Worm (Caenorhabditis elegans): Measurements from ENCODE around the gene C18G1.7.
A peak's percentile ranks its signal among the peaks of the same experiment; 100 is the strongest.

C18G1.7 gene

DNA sequence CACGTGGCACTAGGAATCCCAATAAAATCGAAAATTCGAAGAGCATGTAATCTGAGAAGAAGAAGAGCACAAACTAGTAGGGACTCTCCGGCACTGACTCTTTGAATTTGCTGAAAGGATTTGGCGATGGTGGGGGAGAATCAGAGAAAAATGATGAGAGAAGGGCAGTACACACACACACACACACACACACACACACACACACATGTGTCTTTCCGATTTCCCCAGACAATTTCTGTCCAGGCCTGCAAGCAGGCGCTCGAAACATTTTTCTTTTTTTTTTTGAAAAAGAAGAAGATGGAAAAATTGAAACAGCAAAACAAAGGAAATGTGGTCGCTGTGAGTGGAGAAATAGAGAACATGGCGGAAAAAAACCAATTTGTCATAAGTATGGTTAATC is 15.3 kb upstream of the C18G1.7 start, which contains the start of gene tig-2 (continued):
- TF ChIP-seq ztf-11 (tag; optimal IDR thresholded peaks at IDR 0.05) (no peak), unc-30 (tag; optimal IDR thresholded peaks at IDR 0.05) (no peak), blmp-1 (tag; optimal IDR thresholded peaks at IDR 0.05) (no peak), zag-1 (tag; optimal IDR thresholded peaks at IDR 0.05) (no peak), C34B4.2 (tag; optimal IDR thresholded peaks at IDR 0.05) (no peak), nhr-84 (tag; optimal IDR thresholded peaks at IDR 0.05) (no peak), nhr-20 (tag; optimal IDR thresholded peaks at IDR 0.05) (peak; percentile 9), lir-3 (tag; optimal IDR thresholded peaks at IDR 0.05; ENCODE audit: poor library complexity) (peak; percentile 65), nhr-237 (tag; optimal IDR thresholded peaks at IDR 0.05) (no peak), unc-62 (GFP tag; optimal IDR thresholded peaks at IDR 0.05) (no peak), ceh-88 (GFP tag; IDR thresholded peaks at IDR 0.05) (no peak), C04F5.9 (tag; optimal IDR thresholded peaks at IDR 0.05) (no peak), snu-23 (GFP tag; optimal IDR thresholded peaks at IDR 0.05) (peak; percentile 56), grh-1 (GFP tag; IDR thresholded peaks at IDR 0.05) (no peak), mef-2 (tag; optimal IDR thresholded peaks at IDR 0.05) (no peak), pqm-1 (tag; optimal IDR thresholded peaks at IDR 0.05) (no peak), efl-1 (optimal IDR thresholded peaks at IDR 0.05) (no peak), efl-1 (GFP tag; optimal IDR thresholded peaks at IDR 0.05 in 1 of 2) (peak in 1 of 2 experiments; percentile 67), pax-3 (tag; optimal IDR thresholded peaks at IDR 0.05) (no peak), dsc-1 (tag; optimal IDR thresholded peaks at IDR 0.05) (peak; percentile 33), ama-1 (optimal IDR thresholded peaks at IDR 0.05) (no peak), unc-130 (tag; optimal IDR thresholded peaks at IDR 0.05) (peak; percentile 5), alr-1 (tag; optimal IDR thresholded peaks at IDR 0.05; ENCODE audit: borderline replicate concordance) (no peak), hlh-17 (GFP tag; optimal IDR thresholded peaks at IDR 0.05; ENCODE audit: borderline replicate concordance) (no peak), egl-13 (tag; optimal IDR thresholded peaks at IDR 0.05) (no peak), nhr-76 (tag; optimal IDR thresholded peaks at IDR 0.05) (no peak), nhr-12 (tag; optimal IDR thresholded peaks at IDR 0.05) (no peak), sup-37 (GFP tag; optimal IDR thresholded peaks at IDR 0.05) (no peak), nhr-77 (tag; optimal IDR thresholded peaks at IDR 0.05) (no peak), tbx-2 (tag; optimal IDR thresholded peaks at IDR 0.05) (no peak), fkh-10 (GFP tag; optimal IDR thresholded peaks at IDR 0.05) (no peak), ceh-8 (GFP tag; optimal IDR thresholded peaks at IDR 0.05) (no peak), hpl-2 (GFP tag; optimal IDR thresholded peaks at IDR 0.05) (no peak), F16B12.6 (tag; optimal IDR thresholded peaks at IDR 0.05) (no peak), ceh-63 (GFP tag; optimal IDR thresholded peaks at IDR 0.05) (no peak), sox-4 (tag; optimal IDR thresholded peaks at IDR 0.05) (no peak), nhr-11 (tag; optimal IDR thresholded peaks at IDR 0.05) (no peak), elt-3 (tag; optimal IDR thresholded peaks at IDR 0.05) (no peak), lin-14 (GFP tag; optimal IDR thresholded peaks at IDR 0.05) (peak; percentile 86), nhr-71 (tag; optimal IDR thresholded peaks at IDR 0.05) (peak; percentile 61), swsn-7 (tag; optimal IDR thresholded peaks at IDR 0.05) (peak; percentile 11), efl-3 (GFP tag; optimal IDR thresholded peaks at IDR 0.05) (no peak), isw-1 (GFP tag; IDR thresholded peaks at IDR 0.05) (0 out of 2 replicates have a peak, but pooled peaks have one; percentile 4), fkh-4 (tag; optimal IDR thresholded peaks at IDR 0.05; ENCODE audit: borderline replicate concordance) (no peak), mdl-1 (tag; optimal IDR thresholded peaks at IDR 0.05) (peak in 1 of 2 experiments; percentile 27), egl-27 (tag; optimal IDR thresholded peaks at IDR 0.05) (no peak), sptf-1 (tag; optimal IDR thresholded peaks at IDR 0.05) (no peak)

Measured in whole organism, L1 larva.